Fruit fly (Drosophila melanogaster): ENCODE results near the gene CG31275.

The CG31275 gene

DNA sequence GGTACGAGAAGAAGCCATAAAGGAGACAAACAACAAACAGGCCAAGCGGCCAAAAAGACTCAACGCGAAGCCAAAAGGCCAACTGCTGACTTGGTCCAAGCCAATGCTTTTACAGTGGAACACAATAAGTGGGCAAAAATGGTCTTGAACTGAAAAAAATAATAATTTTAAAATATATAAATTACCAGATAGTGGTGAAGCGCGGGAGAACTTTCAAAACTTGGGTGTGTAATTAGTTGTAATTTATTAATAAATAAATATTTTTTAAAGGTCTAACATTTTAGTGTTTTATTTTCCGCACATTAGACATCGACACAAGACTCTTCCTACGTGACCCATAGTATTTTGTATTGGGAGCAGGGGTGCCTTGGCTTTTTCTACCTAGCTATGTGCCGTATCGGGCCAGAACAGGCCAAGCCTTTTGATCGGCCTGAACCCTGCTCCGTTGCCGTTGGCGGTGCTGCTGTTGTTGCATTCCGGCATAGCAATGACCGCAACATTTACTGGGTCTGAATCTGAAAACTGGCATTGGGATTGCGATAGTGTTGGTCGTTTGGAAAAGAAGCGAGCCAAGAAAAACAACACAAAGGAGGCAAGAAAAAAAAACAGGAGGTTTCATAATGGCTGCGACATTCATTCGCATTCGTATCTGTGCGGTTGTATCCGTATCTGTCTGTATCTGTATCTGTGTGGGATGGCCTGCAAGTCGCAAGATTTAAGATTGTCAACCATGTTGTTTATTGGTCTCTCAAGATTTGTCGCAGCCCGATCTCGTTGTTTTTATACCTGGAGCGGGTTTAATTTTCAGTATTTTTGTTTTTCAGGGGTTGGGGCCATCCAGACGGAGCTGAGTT, 20.7 kb upstream of the CG31275 start:
- TF ChIP-seq CTCF (optimal IDR thresholded peaks at IDR 0.05): no peak
- TF ChIP-seq CG8478 (optimal IDR thresholded peaks at IDR 0.05): no peak

- no peak for TF ChIP-seq CG8478 (optimal IDR thresholded peaks at IDR 0.05)
- TF ChIP-seq CTCF (optimal IDR thresholded peaks at IDR 0.05): no peak
These were observed 19.7 kb upstream of the CG31275 start for dm6 chr3R:16770653-16771377.

- TF ChIP-seq CG8478 (optimal IDR thresholded peaks at IDR 0.05) (no peak), CTCF (optimal IDR thresholded peaks at IDR 0.05) (no peak)
These were observed 18.3 kb upstream of the CG31275 start for dm6 chr3R:16769404-16769803.

- TF ChIP-seq CG8478 (optimal IDR thresholded peaks at IDR 0.05): no peak
- no peak for TF ChIP-seq CTCF (optimal IDR thresholded peaks at IDR 0.05)
These were observed 14.6 kb upstream of the CG31275 start for dm6 chr3R:16765770-16766169.

DNA sequence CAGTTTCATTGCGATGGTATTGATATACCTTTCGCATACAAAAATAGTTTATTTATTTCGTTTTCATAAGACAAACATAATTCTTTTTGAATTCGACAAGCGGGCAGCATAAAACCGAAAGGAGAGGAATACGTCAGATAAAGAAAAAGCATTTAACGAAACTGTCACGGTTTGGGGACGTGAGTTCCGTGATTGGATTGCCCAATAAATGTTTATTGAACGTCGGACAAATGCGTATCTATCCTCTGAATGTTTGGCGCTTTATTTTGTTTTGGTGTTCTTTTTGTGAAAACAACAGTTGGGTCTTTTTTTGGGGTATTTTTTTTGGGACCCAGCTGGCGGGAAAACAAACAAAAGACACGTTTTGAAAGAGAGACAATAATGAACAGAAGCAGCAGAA, 14.0 kb upstream of the CG31275 start:
- TF ChIP-seq CG8478 (optimal IDR thresholded peaks at IDR 0.05): no peak
- no peak for TF ChIP-seq CTCF (optimal IDR thresholded peaks at IDR 0.05)

- TF ChIP-seq CTCF (optimal IDR thresholded peaks at IDR 0.05) (peak; percentile 50 to 74), CG8478 (optimal IDR thresholded peaks at IDR 0.05) (peak; percentile 44)
These were observed 12.9 kb upstream of the CG31275 start for dm6 chr3R:16763907-16764573.

DNA sequence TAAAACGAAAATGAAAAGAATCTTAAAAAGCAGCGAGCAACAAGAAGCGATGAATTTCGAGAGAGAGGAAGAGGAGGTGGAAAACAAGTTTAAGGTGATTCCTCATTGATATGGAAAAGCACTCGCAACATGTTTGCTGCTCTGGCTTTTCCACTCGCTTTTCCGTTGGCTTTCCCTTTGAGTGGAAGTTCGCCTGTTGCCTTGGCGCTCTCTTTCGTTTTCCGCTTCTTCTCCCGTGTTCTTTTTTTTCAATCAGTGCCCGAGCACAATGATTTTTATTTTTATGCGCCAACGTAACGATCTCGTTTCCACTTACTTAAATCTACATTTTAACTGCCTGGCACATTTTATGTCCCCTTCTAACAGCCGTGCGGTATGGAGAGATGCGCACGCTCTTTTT, 12.3 kb upstream of the CG31275 start:
- TF ChIP-seq CTCF (optimal IDR thresholded peaks at IDR 0.05) (no peak), CG8478 (optimal IDR thresholded peaks at IDR 0.05) (no peak)

DNA sequence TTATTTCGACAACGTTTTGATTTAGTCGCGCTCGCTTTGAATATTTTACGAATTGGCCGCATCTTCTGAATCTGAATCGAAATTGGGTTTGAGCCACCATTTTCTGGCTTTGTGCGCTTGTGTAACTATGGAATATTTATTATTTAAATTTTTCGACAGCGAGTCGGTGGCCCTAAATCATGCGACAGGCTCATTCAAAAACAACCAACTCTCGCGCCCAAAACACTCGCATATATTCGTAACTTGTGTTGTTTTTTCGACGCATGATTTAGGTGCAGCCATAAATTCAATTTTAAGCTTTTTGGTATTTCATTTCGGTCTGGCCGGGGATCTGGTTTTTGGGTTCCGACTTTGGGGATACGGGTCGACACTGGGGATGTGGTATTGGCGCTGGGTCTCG, 3.7 kb upstream of the CG31275 start:
- no peak for TF ChIP-seq CG8478 (optimal IDR thresholded peaks at IDR 0.05)
- TF ChIP-seq CTCF (optimal IDR thresholded peaks at IDR 0.05): no peak

DNA sequence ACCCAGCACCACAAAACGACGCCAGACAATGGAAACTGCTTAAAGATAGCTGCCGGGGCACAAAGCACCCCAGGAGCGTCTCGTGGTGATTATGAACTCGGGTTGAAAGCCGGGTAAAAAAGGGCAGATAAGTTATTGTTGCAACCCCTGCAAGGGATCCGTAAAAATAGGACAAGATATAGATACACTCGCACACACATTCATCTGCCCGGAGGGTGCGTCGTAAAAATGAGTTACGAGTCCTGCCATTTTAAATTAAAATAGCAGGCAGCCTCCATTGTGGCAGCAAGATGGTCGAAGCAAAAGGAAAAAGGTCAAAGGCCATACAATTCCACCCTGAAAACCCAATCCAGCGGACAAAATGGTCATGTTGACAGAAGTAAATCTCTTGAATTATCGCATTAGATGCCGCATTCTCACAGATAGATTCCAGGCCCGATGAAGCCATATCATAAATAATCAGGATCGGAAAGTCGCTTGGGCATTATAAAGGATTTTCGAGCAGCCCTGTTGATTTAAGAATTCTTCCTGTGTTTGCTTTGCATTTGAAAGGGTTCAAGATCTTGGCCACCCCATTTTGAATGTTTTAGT, 1.0 kb downstream of the CG31275 start:
- TF ChIP-seq CTCF (optimal IDR thresholded peaks at IDR 0.05) (no peak), CG8478 (optimal IDR thresholded peaks at IDR 0.05) (no peak)

dm6 chr3R:16748558-16749172, 2.5 kb downstream of the CG31275 start:
- TF ChIP-seq CG8478 (optimal IDR thresholded peaks at IDR 0.05): no peak
- peak; percentile 95 to 98 for TF ChIP-seq CTCF (optimal IDR thresholded peaks at IDR 0.05)

DNA sequence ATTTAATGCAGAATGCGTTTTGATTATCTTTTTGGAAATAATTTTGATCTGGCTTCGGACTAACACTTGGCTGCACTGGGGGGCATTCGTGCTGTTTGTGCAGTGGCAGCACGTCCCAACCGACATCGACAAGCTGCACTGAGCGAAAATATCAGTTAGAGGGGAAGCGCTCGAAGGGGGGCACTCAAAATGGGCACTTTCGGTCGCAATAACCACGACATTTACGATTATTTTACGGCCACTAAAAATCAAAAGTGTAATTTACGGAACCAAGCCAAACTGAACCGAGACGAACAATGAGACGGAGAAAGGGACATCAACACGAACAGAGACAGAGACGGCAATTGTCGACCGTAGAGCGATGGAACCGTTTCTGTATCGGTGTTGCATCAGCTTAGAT, 4.3 kb downstream of the CG31275 start:
- TF ChIP-seq CTCF (optimal IDR thresholded peaks at IDR 0.05) (no peak), CG8478 (optimal IDR thresholded peaks at IDR 0.05) (no peak)

- TF ChIP-seq CTCF (optimal IDR thresholded peaks at IDR 0.05) (no peak), CG8478 (optimal IDR thresholded peaks at IDR 0.05) (no peak)
These were observed 6.0 kb downstream of the CG31275 start for dm6 chr3R:16745150-16745549.

DNA sequence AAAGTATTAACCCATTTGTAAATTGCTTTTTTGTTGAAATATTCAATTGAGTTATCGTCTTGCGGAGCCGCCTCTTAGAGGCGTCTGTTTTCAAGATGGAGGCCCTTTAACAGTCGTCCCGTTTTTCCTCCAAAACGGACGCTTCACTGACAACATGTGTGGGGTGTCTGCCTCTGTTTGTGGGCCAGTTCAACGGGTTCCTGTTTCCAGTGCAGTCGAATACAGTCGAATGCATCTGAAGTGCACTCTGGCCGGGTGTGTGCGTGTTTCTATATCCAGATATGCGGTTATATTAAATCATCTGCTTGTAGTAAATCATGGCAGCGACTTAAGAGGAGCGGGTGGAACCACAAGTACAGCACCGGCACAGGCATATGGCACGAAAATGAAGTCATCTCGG, 6.8 kb downstream of the CG31275 start:
- TF ChIP-seq CG8478 (optimal IDR thresholded peaks at IDR 0.05) (no peak), CTCF (optimal IDR thresholded peaks at IDR 0.05) (no peak)

DNA sequence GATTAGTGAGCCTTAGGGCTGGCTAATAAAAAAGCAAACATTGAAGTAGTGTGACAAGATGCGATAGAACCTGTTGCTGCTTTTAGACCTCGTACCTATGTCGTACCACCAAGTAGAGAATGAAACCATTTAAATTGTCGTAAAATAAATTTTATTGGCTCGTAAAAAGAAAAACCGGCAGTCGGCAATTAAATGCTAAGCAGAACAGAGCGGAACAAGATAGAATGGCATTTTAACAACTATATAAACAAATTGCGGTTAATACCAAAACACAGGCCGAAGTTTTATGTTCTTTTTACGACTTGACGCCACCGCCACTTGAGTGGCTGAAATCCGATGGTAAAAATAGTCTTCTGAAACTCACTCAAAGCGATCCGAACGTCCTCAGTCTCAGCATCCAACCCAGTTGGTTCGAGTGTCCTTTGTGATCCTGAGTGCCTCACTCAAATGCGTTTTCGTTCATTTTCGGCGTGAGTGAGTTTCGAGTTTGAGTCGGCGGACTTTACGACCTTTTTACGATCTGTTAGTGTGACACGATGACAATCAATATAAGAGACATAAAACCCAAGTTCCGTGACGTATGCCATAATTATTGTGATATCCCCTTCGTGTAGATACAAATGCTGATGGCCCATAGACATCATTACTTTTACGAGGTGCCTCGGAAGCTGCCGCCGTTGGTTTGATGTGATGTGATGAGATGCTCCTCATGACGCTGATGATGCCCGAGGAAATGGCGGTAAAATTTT, 7.9 kb downstream of the CG31275 start:
- TF ChIP-seq CTCF (optimal IDR thresholded peaks at IDR 0.05) (no peak), CG8478 (optimal IDR thresholded peaks at IDR 0.05) (no peak)
